Worm (Caenorhabditis elegans): Measurements from ENCODE around the gene ins-15.

DNA sequence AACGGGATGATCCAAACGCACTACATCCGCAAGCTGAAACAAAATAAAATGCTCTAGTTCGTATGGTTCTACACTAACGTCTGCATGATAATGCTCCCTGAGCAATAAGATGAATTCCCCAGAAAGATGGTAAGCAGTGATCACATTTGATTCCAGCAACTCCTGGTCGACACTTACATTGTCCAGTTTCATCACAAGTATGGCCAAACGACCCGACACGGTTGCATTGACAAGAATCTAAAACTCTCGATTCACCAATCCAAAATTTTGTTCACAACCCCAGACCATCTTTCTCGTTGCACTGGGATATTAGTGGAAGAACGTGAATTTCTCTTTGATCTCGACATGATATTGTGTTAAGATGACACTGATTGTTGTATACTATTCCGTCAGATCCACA, 25.5 kb upstream of the ins-15 start:
- TF ChIP-seq lir-3 (tag; optimal IDR thresholded peaks at IDR 0.05) (no peak), pha-4 (GFP tag; IDR thresholded peaks at IDR 0.05) (no peak), pha-4 (tag; optimal IDR thresholded peaks at IDR 0.05) (no peak), R02D3.7 (tag; optimal IDR thresholded peaks at IDR 0.05) (no peak), skn-1 (tag; optimal IDR thresholded peaks at IDR 0.05) (no peak), ztf-11 (tag; optimal IDR thresholded peaks at IDR 0.05) (no peak), ceh-82 (tag; optimal IDR thresholded peaks at IDR 0.05) (no peak), nhr-41 (GFP tag; IDR thresholded peaks at IDR 0.05) (no peak), fos-1 (tag; optimal IDR thresholded peaks at IDR 0.05) (no peak), lin-15B (tag; optimal IDR thresholded peaks at IDR 0.05) (no peak), ZK337.2 (GFP tag; IDR thresholded peaks at IDR 0.05) (no peak), ZK546.5 (tag; optimal IDR thresholded peaks at IDR 0.05) (no peak)

Data from whole organism, L4 larva.